Fruit fly (Drosophila melanogaster): Measurements from ENCODE around the gene Slc25A46a.

DNA sequence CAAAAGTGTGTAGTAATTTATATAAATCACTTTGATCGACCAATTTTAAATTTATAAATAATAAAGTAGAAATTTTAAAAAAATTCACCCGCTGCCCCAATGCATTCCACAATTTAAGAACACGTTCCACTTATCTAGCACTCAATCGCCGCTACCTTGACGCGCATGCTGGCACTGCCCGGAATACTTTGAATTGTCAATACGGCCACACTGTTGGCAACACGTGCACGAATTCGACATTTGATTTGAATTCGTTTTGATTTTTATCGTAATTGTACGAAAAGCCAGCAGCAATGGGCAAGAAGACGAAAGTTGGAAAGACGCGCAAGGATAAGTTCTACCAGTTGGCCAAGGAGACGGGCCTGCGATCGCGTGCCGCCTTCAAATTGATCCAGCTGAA lies 13.3 kb downstream of the Slc25A46a start, which contains the start of gene CG8939:
- TF ChIP-seq pan (optimal IDR thresholded peaks at IDR 0.05) (no peak), CG8478 (optimal IDR thresholded peaks at IDR 0.05) (no peak), Dll (optimal IDR thresholded peaks at IDR 0.05) (no peak), usp (GFP tag; optimal IDR thresholded peaks at IDR 0.05) (no peak), psq (optimal IDR thresholded peaks at IDR 0.05) (no peak)
